Fruit fly (Drosophila melanogaster): ENCODE results near the gene ens.

dm6 chr3L:4130743-4131142 lies 3.6 kb downstream of the ens start:
- no peak for TF ChIP-seq Dll (optimal IDR thresholded peaks at IDR 0.05)
- TF ChIP-seq psq (optimal IDR thresholded peaks at IDR 0.05) = no peak
- TF ChIP-seq pan (optimal IDR thresholded peaks at IDR 0.05) = no peak
- TF ChIP-seq CG8478 (optimal IDR thresholded peaks at IDR 0.05) = no peak

All from whole organism.